Fruit fly (Drosophila melanogaster): ENCODE measurements around the gene CG34428.

DNA sequence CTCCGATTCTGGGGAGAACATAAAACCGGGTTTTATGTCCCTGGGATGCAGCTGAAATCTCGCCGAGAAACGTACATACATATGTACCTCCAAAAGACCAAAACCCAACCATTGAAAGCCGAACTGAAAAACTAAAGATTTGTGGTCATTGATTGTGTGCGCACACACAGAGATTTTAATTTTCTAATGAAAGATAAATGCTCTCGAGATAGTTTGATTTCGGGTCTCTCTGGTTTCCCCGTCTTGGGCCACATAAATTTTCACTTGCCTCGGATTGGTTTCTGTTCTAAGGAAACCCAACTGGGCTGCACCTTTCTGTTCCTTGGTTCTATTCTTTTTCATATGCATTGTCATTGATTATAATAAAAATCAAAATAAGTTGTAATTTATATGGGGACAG lies 44.3 kb downstream of the CG34428 start:
- TF ChIP-seq CG15601 (tag; optimal IDR thresholded peaks at IDR 0.05) (no peak), cad (GFP tag; optimal IDR thresholded peaks at IDR 0.05) (no peak), sens (GFP tag) (peak; percentile 30), repo (GFP tag; optimal IDR thresholded peaks at IDR 0.05) (no peak), lola (GFP tag; optimal IDR thresholded peaks at IDR 0.05) (no peak), CG10321 (GFP tag; IDR thresholded peaks at IDR 0.05) (no peak), lov (optimal IDR thresholded peaks at IDR 0.05) (no peak), lov (GFP tag; IDR thresholded peaks at IDR 0.05) (no peak), luna (GFP tag; optimal IDR thresholded peaks at IDR 0.05) (no peak), knrl (GFP tag; IDR thresholded peaks at IDR 0.05; ENCODE audit: partially characterized antibody) (no peak)

All from whole organism, embryonic.